Worm (Caenorhabditis elegans): ENCODE data around the gene xpo-3.

DNA sequence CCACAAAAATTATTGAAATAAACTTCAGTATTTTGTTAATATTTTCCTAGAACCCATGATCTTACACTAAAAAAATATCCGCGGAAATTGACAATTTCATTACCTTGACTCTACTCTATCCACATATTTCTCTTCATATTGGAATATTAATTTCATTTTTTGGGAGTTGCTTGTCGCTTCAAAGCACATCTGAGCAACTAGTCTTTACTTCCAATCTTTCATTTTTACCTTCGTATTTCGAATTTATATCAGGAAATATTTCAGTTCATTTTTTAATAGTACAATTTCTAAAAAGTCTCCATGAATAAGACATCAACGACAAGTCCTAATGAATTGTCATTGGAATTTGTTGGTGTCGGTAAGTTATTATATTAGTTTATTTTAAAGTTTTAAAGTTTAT lies 44.8 kb downstream of the xpo-3 start, which contains the start of gene srt-73:
- TF ChIP-seq fkh-6 (tag; optimal IDR thresholded peaks at IDR 0.05) (no peak), F13H6.1 (tag; optimal IDR thresholded peaks at IDR 0.05) (no peak), lin-11 (tag; optimal IDR thresholded peaks at IDR 0.05) (no peak), unc-55 (GFP tag; optimal IDR thresholded peaks at IDR 0.05) (no peak), ama-1 (optimal IDR thresholded peaks at IDR 0.05) (no peak)

All from whole organism, late embryonic.